Worm (Caenorhabditis elegans) whole organism, late embryonic: Measurements from ENCODE around the gene mecr-1.
A peak's percentile ranks its signal among the peaks of the same experiment; 100 is the strongest.

Experiments used
- ceh-22 ChIP-seq: sonication (generic microtip); optimal IDR thresholded peaks from 2 replicates; lab custom pipeline; 2017; ENCODE audit warnings: missing biosample characterization, missing genetic modification characterization
- ceh-24 ChIP-seq: sonication (generic microtip); optimal IDR thresholded peaks from 2 replicates; lab custom pipeline; 2016; ENCODE audit warnings: mild to moderate bottlenecking, missing genetic modification characterization, missing compliant biosample characterization
- ceh-31 ChIP-seq: sonication (generic microtip); optimal IDR thresholded peaks from 2 replicates; lab custom pipeline; 2016; ENCODE audit warnings: missing genetic modification characterization, missing compliant biosample characterization
- ceh-48 ChIP-seq: sonication (generic microtip); optimal IDR thresholded peaks from 2 replicates; lab custom pipeline; 2016; ENCODE audit warnings: missing genetic modification characterization, inconsistent platforms, missing compliant biosample characterization
- fkh-10 ChIP-seq: fragments of 150-350 bp; optimal IDR thresholded peaks from 2 replicates; lab custom pipeline; 2014; ENCODE audit warnings: missing biosample characterization, missing genetic modification reagents, missing genetic modification characterization
- hlh-8 ChIP-seq: sonication (generic microtip); optimal IDR thresholded peaks from 2 replicates; lab custom pipeline; 2016; ENCODE audit warnings: missing genotype, missing genetic modification characterization, missing compliant biosample characterization
- mec-3 ChIP-seq: sonication (generic microtip); optimal IDR thresholded peaks from 2 replicates; lab custom pipeline; 2016; ENCODE audit warnings: borderline replicate concordance, missing genetic modification characterization, missing compliant biosample characterization
- pqm-1 ChIP-seq: sonication (generic microtip); optimal IDR thresholded peaks from 2 replicates; lab custom pipeline; 2016; ENCODE audit warnings: missing genetic modification characterization, missing compliant biosample characterization
- rnt-1 ChIP-seq: sonication (generic microtip); optimal IDR thresholded peaks from 2 replicates; lab custom pipeline; 2016; ENCODE audit warnings: missing genetic modification characterization, missing compliant biosample characterization
- sox-2 ChIP-seq: fragments of 200-800 bp; sonication (Bioruptor generic); IDR thresholded peaks from 2 replicates; pipeline ENCODE4 v1.3.6; 2022; ENCODE audit warnings: missing genetic modification reagents, missing genetic modification characterization, missing compliant biosample characterization
- sox-4 ChIP-seq: sonication (generic microtip); optimal IDR thresholded peaks from 2 replicates; lab custom pipeline; 2017; ENCODE audit warnings: mild to moderate bottlenecking, missing genetic modification characterization, inconsistent platforms, missing compliant biosample characterization

DNA sequence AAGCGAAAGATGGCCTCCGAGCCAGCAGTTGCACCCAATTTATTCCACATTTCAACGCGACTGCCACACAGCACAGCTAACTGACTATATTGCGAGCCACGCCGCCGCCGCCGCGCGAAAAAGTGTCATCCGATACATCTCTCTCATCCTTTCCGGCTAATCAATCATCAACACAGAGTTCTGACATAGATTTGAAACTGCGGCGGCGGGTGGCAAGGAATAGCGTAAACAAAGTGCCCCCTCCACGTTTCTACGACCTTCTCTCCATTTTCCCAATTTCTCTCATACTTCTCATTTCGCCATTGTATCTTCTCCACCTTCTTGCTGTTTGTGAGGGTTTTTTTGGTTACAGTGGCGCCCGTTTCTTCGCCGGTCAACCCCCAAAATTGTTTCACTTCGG lies 2.2 kb upstream of the mecr-1 start:
- TF ChIP-seq ceh-24 (tag; lab: Kevin White, UChicago): no peak
- TF ChIP-seq fkh-10: no peak
- no peak for TF ChIP-seq sox-4 (tag; lab: Kevin White, UChicago)
- TF ChIP-seq ceh-22 (tag; lab: Kevin White, UChicago): no peak
- TF ChIP-seq hlh-8 (tag; lab: Kevin White, UChicago): no peak
- no peak for TF ChIP-seq ceh-48 (tag; lab: Kevin White, UChicago)
- no peak for TF ChIP-seq ceh-31 (tag; lab: Kevin White, UChicago)
- no peak for TF ChIP-seq sox-2 (GFP tag; lab: Robert Waterston, UW)
- no peak for TF ChIP-seq pqm-1 (tag; lab: Kevin White, UChicago)
- peak; percentile 16 for TF ChIP-seq rnt-1 (tag; lab: Kevin White, UChicago)
- TF ChIP-seq mec-3 (tag; lab: Kevin White, UChicago): peak; percentile 39
